Fruit fly (Drosophila melanogaster): Measurements from ENCODE around the gene CG10317.

The CG10317 gene

dm6 chr3R:16385586-16385985 lies 15.3 kb upstream of the CG10317 start:
- TF ChIP-seq Sin3A (optimal IDR thresholded peaks at IDR 0.05) (no peak), insv (optimal IDR thresholded peaks at IDR 0.05) (no peak), h (optimal IDR thresholded peaks at IDR 0.05) (no peak), psq (optimal IDR thresholded peaks at IDR 0.05) (no peak), ttk (optimal IDR thresholded peaks at IDR 0.05) (no peak), Myc (optimal IDR thresholded peaks at IDR 0.05) (no peak)

- TF ChIP-seq Myc (optimal IDR thresholded peaks at IDR 0.05): no peak
- no peak for TF ChIP-seq psq (optimal IDR thresholded peaks at IDR 0.05)
- no peak for TF ChIP-seq Sin3A (optimal IDR thresholded peaks at IDR 0.05)
- TF ChIP-seq ttk (optimal IDR thresholded peaks at IDR 0.05): no peak
- TF ChIP-seq insv (optimal IDR thresholded peaks at IDR 0.05): no peak
- TF ChIP-seq h (optimal IDR thresholded peaks at IDR 0.05): no peak
Observed at dm6 chr3R:16374101-16374500, 3.8 kb upstream of the CG10317 start.

dm6 chr3R:16368288-16368687 lies 2.0 kb downstream of the CG10317 start, which contains the start of gene js:
Gene js (minus strand): TSS chr3R:16368306.
- TF ChIP-seq Sin3A (optimal IDR thresholded peaks at IDR 0.05) (no peak), ttk (optimal IDR thresholded peaks at IDR 0.05) (no peak), Myc (optimal IDR thresholded peaks at IDR 0.05) (no peak), insv (optimal IDR thresholded peaks at IDR 0.05) (no peak)

DNA sequence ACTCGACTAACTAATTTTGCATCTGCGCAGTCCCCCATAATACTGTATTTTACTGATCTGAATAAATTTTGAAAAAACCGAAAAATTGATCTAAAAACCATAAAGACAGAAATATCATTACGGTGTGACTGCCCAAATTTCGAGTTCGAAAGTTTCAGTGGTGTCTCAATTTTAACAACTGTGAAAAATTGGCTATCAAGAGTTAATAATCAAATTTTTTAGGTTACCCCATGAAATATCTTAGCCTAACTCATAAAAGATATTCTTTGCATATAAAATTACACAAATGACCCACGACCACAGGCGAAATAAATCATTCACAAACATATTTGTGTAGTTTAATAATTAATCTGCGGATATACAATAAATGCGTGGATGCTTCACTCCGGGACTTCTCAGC lies 10.3 kb downstream of the CG10317 start, which contains the start of gene CG42446:
TSS of gene CG42446 (minus strand) at position 101 of the 400 bp plus-strand sequence.
- no peak for TF ChIP-seq Myc (optimal IDR thresholded peaks at IDR 0.05)
- TF ChIP-seq h (optimal IDR thresholded peaks at IDR 0.05): no peak
- no peak for TF ChIP-seq psq (optimal IDR thresholded peaks at IDR 0.05)
- TF ChIP-seq insv (optimal IDR thresholded peaks at IDR 0.05): no peak
- no peak for TF ChIP-seq ttk (optimal IDR thresholded peaks at IDR 0.05)
- TF ChIP-seq Sin3A (optimal IDR thresholded peaks at IDR 0.05): no peak

dm6 chr3R:16359098-16359497 lies 11.2 kb downstream of the CG10317 start, which contains the start of gene CG17931:
Gene CG17931 (minus strand): TSS chr3R:16359466.
- TF ChIP-seq insv (optimal IDR thresholded peaks at IDR 0.05) (no peak), Sin3A (optimal IDR thresholded peaks at IDR 0.05) (no peak), ttk (optimal IDR thresholded peaks at IDR 0.05) (no peak), psq (optimal IDR thresholded peaks at IDR 0.05) (no peak), h (optimal IDR thresholded peaks at IDR 0.05) (no peak), Myc (optimal IDR thresholded peaks at IDR 0.05) (no peak)

- no peak for TF ChIP-seq h (optimal IDR thresholded peaks at IDR 0.05)
- TF ChIP-seq Sin3A (optimal IDR thresholded peaks at IDR 0.05): no peak
Observed at dm6 chr3R:16356863-16357215, 13.5 kb downstream of the CG10317 start, which contains the start of gene CG10311. Gene CG10311 (minus strand): TSS chr3R:16357015.

dm6 chr3R:16356215-16356862 lies 14.0 kb downstream of the CG10317 start:
- no peak for TF ChIP-seq ttk (optimal IDR thresholded peaks at IDR 0.05)
- no peak for TF ChIP-seq Myc (optimal IDR thresholded peaks at IDR 0.05)
- TF ChIP-seq h (optimal IDR thresholded peaks at IDR 0.05): no peak
- TF ChIP-seq psq (optimal IDR thresholded peaks at IDR 0.05): no peak
- TF ChIP-seq Sin3A (optimal IDR thresholded peaks at IDR 0.05): no peak

DNA sequence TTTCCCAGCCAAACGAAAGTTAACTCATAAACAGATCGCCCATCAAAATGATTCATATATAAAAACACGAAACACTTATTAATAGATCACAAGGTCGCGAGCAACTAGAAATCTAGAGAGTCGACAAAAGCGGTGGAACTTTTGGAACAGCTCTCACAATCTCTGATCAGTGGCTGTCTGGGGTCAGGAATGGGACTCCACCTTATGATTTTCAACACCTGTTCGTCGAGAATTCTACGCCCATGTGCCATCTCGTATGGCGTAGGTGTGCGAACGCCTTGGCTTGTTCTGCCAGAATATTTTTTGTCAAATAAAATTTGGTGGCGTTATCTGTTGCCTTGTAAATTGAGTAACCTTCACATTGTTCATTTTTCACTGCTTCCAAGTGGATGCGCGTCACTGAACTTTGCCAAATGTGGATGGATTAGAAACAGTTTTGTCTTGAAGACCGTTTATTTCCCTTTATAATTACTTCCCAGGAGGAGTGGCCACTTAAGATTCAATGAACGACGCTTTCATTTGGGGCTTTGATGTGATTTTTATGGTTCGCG lies 14.9 kb downstream of the CG10317 start:
- no peak for TF ChIP-seq ttk (optimal IDR thresholded peaks at IDR 0.05)
- no peak for TF ChIP-seq Sin3A (optimal IDR thresholded peaks at IDR 0.05)
- no peak for TF ChIP-seq psq (optimal IDR thresholded peaks at IDR 0.05)

- TF ChIP-seq psq (optimal IDR thresholded peaks at IDR 0.05) (no peak), insv (optimal IDR thresholded peaks at IDR 0.05) (no peak), Sin3A (optimal IDR thresholded peaks at IDR 0.05) (no peak), Myc (optimal IDR thresholded peaks at IDR 0.05) (no peak), ttk (optimal IDR thresholded peaks at IDR 0.05) (no peak), h (optimal IDR thresholded peaks at IDR 0.05) (no peak)
Observed at dm6 chr3R:16353671-16354070, 16.7 kb downstream of the CG10317 start.

DNA sequence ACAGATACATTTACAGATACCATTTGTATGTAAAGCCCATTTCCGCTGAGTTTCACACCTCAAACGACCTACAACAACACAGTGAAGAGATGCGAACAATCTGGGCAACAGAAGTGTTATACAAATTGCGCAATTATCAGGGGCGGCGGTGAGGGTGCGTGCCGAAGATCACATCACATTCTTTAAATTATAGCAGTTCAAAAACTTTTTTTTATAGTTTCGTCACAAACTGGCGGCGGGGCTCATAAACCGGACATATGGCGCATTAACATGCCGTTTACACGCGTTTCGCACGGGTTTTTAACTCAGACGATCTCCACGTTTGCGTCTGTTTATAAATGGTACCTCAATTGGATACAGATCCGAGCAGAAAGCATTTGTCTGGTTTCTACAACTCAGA lies 17.1 kb downstream of the CG10317 start:
- TF ChIP-seq insv (optimal IDR thresholded peaks at IDR 0.05) (no peak), h (optimal IDR thresholded peaks at IDR 0.05) (no peak)

- TF ChIP-seq Myc (optimal IDR thresholded peaks at IDR 0.05) (no peak), psq (optimal IDR thresholded peaks at IDR 0.05) (no peak), ttk (optimal IDR thresholded peaks at IDR 0.05) (no peak), Sin3A (optimal IDR thresholded peaks at IDR 0.05) (no peak)
Observed at dm6 chr3R:16352039-16352438, 18.3 kb downstream of the CG10317 start.

- no peak for TF ChIP-seq insv (optimal IDR thresholded peaks at IDR 0.05)
- TF ChIP-seq h (optimal IDR thresholded peaks at IDR 0.05): no peak
- TF ChIP-seq Sin3A (optimal IDR thresholded peaks at IDR 0.05): no peak
- no peak for TF ChIP-seq Myc (optimal IDR thresholded peaks at IDR 0.05)
- no peak for TF ChIP-seq ttk (optimal IDR thresholded peaks at IDR 0.05)
- TF ChIP-seq psq (optimal IDR thresholded peaks at IDR 0.05): no peak
Observed at dm6 chr3R:16351044-16351443, 19.3 kb downstream of the CG10317 start.

dm6 chr3R:16350400-16350799 lies 19.9 kb downstream of the CG10317 start:
- TF ChIP-seq psq (optimal IDR thresholded peaks at IDR 0.05): no peak
- TF ChIP-seq ttk (optimal IDR thresholded peaks at IDR 0.05): no peak
- TF ChIP-seq insv (optimal IDR thresholded peaks at IDR 0.05): no peak
- no peak for TF ChIP-seq Myc (optimal IDR thresholded peaks at IDR 0.05)
- TF ChIP-seq h (optimal IDR thresholded peaks at IDR 0.05): no peak
- no peak for TF ChIP-seq Sin3A (optimal IDR thresholded peaks at IDR 0.05)
